Worm (Caenorhabditis elegans): ENCODE measurements around the gene K02D10.4.

DNA sequence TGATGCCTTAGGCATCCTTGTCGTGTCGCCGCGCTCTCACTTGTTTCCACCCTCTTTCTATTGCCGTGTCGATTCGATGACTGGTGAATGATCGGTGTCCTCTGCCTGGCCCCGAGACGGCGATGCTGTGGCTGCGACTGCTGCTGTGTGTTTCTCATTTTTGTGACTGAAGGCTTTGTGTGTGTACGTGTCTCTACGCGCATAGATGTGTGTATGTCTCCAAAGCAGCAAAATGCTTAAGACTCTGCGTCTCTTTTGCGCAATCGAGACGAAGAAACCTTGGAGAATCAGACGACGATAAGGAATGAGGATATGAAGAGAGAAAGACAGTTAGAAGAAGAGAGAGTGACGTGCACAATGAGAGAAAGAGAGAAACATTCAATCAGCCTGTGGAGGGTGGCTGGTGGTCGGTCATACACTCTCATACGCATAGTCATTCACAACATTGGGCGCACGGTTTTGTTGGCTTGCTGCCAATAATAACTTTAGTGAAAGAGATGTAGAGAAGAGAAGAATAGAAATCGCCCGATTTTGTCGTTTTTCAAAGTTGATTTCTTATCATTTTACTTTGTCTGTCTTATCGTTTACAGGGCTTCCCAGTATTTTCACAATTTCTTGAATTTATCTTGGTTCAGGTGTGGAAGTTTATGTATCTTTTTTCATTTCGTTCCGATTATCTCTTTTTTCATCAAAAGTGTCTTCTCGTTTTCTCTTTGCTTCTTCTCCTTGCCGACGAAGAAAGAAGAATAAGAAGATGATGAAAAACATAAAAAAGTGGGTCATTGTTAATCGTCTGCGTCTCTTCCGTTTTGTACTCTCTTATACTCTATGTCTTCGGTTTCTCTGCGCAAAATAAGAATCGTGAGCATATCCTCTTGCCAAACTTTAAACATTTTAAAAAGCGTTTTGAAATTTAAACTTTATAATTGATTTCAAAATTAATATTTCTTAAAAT is 22.3 kb upstream of the K02D10.4 start:
- TF ChIP-seq flt-1 (GFP tag; IDR thresholded peaks at IDR 0.05): peak; percentile 78
- TF ChIP-seq ztf-29 (GFP tag; IDR thresholded peaks at IDR 0.05): peak; percentile 71
- no peak for TF ChIP-seq tab-1 (GFP tag; IDR thresholded peaks at IDR 0.05)
- TF ChIP-seq ref-1 (GFP tag; conservative IDR thresholded peaks at IDR 0.05): no peak
- TF ChIP-seq cog-1 (tag; optimal IDR thresholded peaks at IDR 0.05): peak; percentile 98

All from whole organism, midembryonic.